Worm (Caenorhabditis elegans): ENCODE results near the gene fbxa-66.

ce11 chrIII:2343273-2343672, 29.4 kb upstream of the fbxa-66 start, which contains the start of gene phf-5:
- no peak for TF ChIP-seq hlh-6 (tag; optimal IDR thresholded peaks at IDR 0.05)
- no peak for TF ChIP-seq ama-1 (optimal IDR thresholded peaks at IDR 0.05)
- TF ChIP-seq lin-11 (tag; optimal IDR thresholded peaks at IDR 0.05): no peak
- TF ChIP-seq unc-55 (GFP tag; optimal IDR thresholded peaks at IDR 0.05): no peak
- no peak for TF ChIP-seq ceh-19 (GFP tag; optimal IDR thresholded peaks at IDR 0.05)
- TF ChIP-seq fkh-10 (GFP tag; optimal IDR thresholded peaks at IDR 0.05): no peak
- TF ChIP-seq pqm-1 (tag; optimal IDR thresholded peaks at IDR 0.05): no peak
- no peak for TF ChIP-seq nhr-11 (tag; optimal IDR thresholded peaks at IDR 0.05)
- TF ChIP-seq ceh-34 (tag; optimal IDR thresholded peaks at IDR 0.05): no peak

Data from whole organism, late embryonic.